Fruit fly (Drosophila melanogaster) whole organism, embryonic: ENCODE data around the gene CG14339.
A peak's percentile ranks its signal among the peaks of the same experiment; 100 is the strongest.

Source experiments
- Abd-B ChIP-seq: fragments of 200-800 bp; sonication (Bioruptor generic); optimal IDR thresholded peaks from 2 replicates; lab custom pipeline; 2018; ENCODE audit warnings: missing biosample characterization, mild to moderate bottlenecking, missing genetic modification characterization, moderate library complexity
- BEAF-32 ChIP-seq: fragments of 200-800 bp; sonication (Bioruptor generic); optimal IDR thresholded peaks from 3 replicates; lab custom pipeline; 2017; ENCODE audit warnings: missing biosample characterization, missing genetic modification characterization, mild to moderate bottlenecking, moderate library complexity, missing genetic modification reagents
- CG10321 ChIP-seq: fragments of 200-800 bp; sonication (Bioruptor generic); IDR thresholded peaks from 2 replicates; pipeline ENCODE4 v1.3.6; 2022; ENCODE audit warnings: missing biosample characterization, missing genetic modification characterization
- CG11456 ChIP-seq: fragments of 200-800 bp; sonication (Bioruptor generic); IDR thresholded peaks from 3 replicates; pipeline ENCODE4 v1.3.6; 2022; ENCODE audit warnings: missing biosample characterization, missing genetic modification characterization
- CG12219 ChIP-seq: fragments of 200-800 bp; sonication (Bioruptor generic); optimal IDR thresholded peaks from 3 replicates; lab custom pipeline; 2018; ENCODE audit warnings: missing biosample characterization, mild to moderate bottlenecking, missing genetic modification characterization
- CG12744 ChIP-seq: fragments of 200-800 bp; sonication (Bioruptor generic); optimal IDR thresholded peaks from 2 replicates; lab custom pipeline; 2016; ENCODE audit warnings: missing biosample characterization, missing genetic modification characterization
- CG17612 ChIP-seq: fragments of 200-800 bp; sonication (Bioruptor generic); IDR thresholded peaks from 2 replicates; pipeline ENCODE4 v1.3.6; 2022; ENCODE audit warnings: missing biosample characterization, missing genetic modification characterization
- CG18262 ChIP-seq: fragments of 200-800 bp; optimal IDR thresholded peaks from 3 replicates; lab custom pipeline; 2019; ENCODE audit warnings: missing biosample characterization, mild to moderate bottlenecking, missing genetic modification characterization, moderate library complexity
- CG1832 ChIP-seq: fragments of 200-800 bp; sonication (Bioruptor generic); optimal IDR thresholded peaks from 2 replicates; lab custom pipeline; 2017; ENCODE audit warnings: missing biosample characterization, mild to moderate bottlenecking, missing genetic modification characterization, inconsistent platforms
- CG2199 ChIP-seq: fragments of 200-800 bp; sonication (Bioruptor generic); IDR thresholded peaks from 3 replicates; pipeline ENCODE4 v1.3.6; 2022; ENCODE audit warnings: missing biosample characterization, missing genetic modification characterization
- CG30020 ChIP-seq: fragments of 200-800 bp; optimal IDR thresholded peaks from 2 replicates; lab custom pipeline; 2019; ENCODE audit warnings: missing biosample characterization, mild to moderate bottlenecking, missing genetic modification characterization, moderate library complexity
- CG31224 ChIP-seq: fragments of 200-800 bp; sonication (Bioruptor generic); IDR thresholded peaks from 2 replicates; pipeline ENCODE4 v1.3.6; 2022; ENCODE audit warnings: missing biosample characterization, missing genetic modification characterization
- CG31365 ChIP-seq: fragments of 200-800 bp; sonication (Bioruptor generic); optimal IDR thresholded peaks from 2 replicates; lab custom pipeline; 2018; ENCODE audit warnings: missing biosample characterization, mild to moderate bottlenecking, missing genetic modification characterization
- CG3163 ChIP-seq: fragments of 200-800 bp; sonication (Bioruptor generic); optimal IDR thresholded peaks from 3 replicates; lab custom pipeline; 2016; ENCODE audit warnings: missing biosample characterization, missing genetic modification characterization
- CG3847 ChIP-seq: fragments of 200-800 bp; sonication (Bioruptor generic); IDR thresholded peaks from 2 replicates; pipeline ENCODE4 v1.3.6; 2022; ENCODE audit warnings: missing biosample characterization, missing genetic modification characterization
- CG4854 ChIP-seq: fragments of 200-800 bp; sonication (Bioruptor generic); optimal IDR thresholded peaks from 2 replicates; lab custom pipeline; 2016; ENCODE audit warnings: missing biosample characterization, missing genetic modification characterization, inconsistent platforms
- CG6854 ChIP-seq: fragments of 200-800 bp; sonication (Bioruptor generic); optimal IDR thresholded peaks from 3 replicates; lab custom pipeline; 2017; ENCODE audit warnings: missing biosample characterization, mild to moderate bottlenecking, missing genetic modification characterization
- CG8290 ChIP-seq, 3 experiments: fragments of 200-800 bp; sonication (Bioruptor generic); optimal IDR thresholded peaks; 2 replicates each; lab custom pipeline; 2016 to 2019; ENCODE audit warnings: missing biosample characterization in 3 of 3, missing genetic modification characterization in 3 of 3, mild to moderate bottlenecking in 2 of 3, moderate library complexity in 1 of 3
- CTCF ChIP-seq: fragments of 200-800 bp; sonication (Bioruptor generic); optimal IDR thresholded peaks from 2 replicates; lab custom pipeline; 2017; ENCODE audit warnings: missing biosample characterization, mild to moderate bottlenecking, missing genetic modification characterization, moderate library complexity
- Dip2 ChIP-seq: fragments of 200-800 bp; sonication (Bioruptor generic); IDR thresholded peaks from 2 replicates; pipeline ENCODE4 v1.3.6; 2022; ENCODE audit warnings: missing biosample characterization, missing genetic modification characterization
- Dll ChIP-seq: fragments of 200-800 bp; sonication (Bioruptor generic); IDR thresholded peaks from 4 replicates; pipeline ENCODE4 v1.3.6; 2022; ENCODE audit warnings: missing biosample characterization, missing genetic modification characterization; ENCODE audit not compliant: partially characterized antibody
- Eip74EF ChIP-seq, 2 experiments: fragments of 200-800 bp in 1 of 2; fragments of >200 bp in 1 of 2; sonication (Bioruptor generic) in 1 of 2; optimal IDR thresholded peaks; 2 replicates each; lab custom pipeline; 2017 to 2019; ENCODE audit warnings: missing biosample characterization in 2 of 2, missing genetic modification characterization in 2 of 2, mild to moderate bottlenecking in 1 of 2, moderate library complexity in 1 of 2
- GATAe ChIP-seq: fragments of 200-800 bp; sonication (Bioruptor generic); conservative IDR thresholded peaks from 2 replicates; pipeline ENCODE4 v1.3.6; 2022; ENCODE audit warnings: missing biosample characterization, missing genetic modification characterization
- Hmx ChIP-seq: fragments of 200-800 bp; sonication (Bioruptor generic); optimal IDR thresholded peaks from 2 replicates; lab custom pipeline; 2016; ENCODE audit warnings: missing biosample characterization, missing genetic modification characterization
- MESR4 ChIP-seq: fragments of 200-800 bp; sonication (Bioruptor generic); optimal IDR thresholded peaks from 2 replicates; lab custom pipeline; 2018; ENCODE audit warnings: missing biosample characterization, mild to moderate bottlenecking, missing genetic modification characterization, moderate library complexity
- Myb ChIP-seq: fragments of 200-800 bp; sonication (Bioruptor generic); optimal IDR thresholded peaks from 2 replicates; lab custom pipeline; 2016; ENCODE audit warnings: missing biosample characterization, missing genetic modification characterization
- NC2β ChIP-seq: fragments of 200-800 bp; sonication (Bioruptor generic); optimal IDR thresholded peaks from 2 replicates; lab custom pipeline; 2016; ENCODE audit warnings: missing biosample characterization, missing genetic modification characterization
- NK7.1 ChIP-seq: fragments of 200-800 bp; sonication (Bioruptor generic); optimal IDR thresholded peaks from 3 replicates; lab custom pipeline; 2016; ENCODE audit warnings: missing biosample characterization, missing genetic modification characterization
- Neu2 ChIP-seq: fragments of 200-800 bp; sonication (Bioruptor generic); optimal IDR thresholded peaks from 3 replicates; lab custom pipeline; 2016; ENCODE audit warnings: missing biosample characterization, missing genetic modification characterization, borderline replicate concordance
- Nf-YB ChIP-seq: fragments of 200-800 bp; sonication (Bioruptor generic); optimal IDR thresholded peaks from 3 replicates; lab custom pipeline; 2019; ENCODE audit warnings: missing biosample characterization, mild to moderate bottlenecking, missing genetic modification characterization, moderate library complexity
- Oaz ChIP-seq: fragments of 200-800 bp; sonication (Bioruptor generic); IDR thresholded peaks from 2 replicates; pipeline ENCODE4 v1.3.6; 2022; ENCODE audit warnings: missing biosample characterization, missing genetic modification characterization
- Scr ChIP-seq: fragments of 200-800 bp; sonication (Bioruptor generic); IDR thresholded peaks from 2 replicates; pipeline ENCODE4 v1.3.6; 2022; ENCODE audit warnings: missing biosample characterization, missing genetic modification characterization; ENCODE audit not compliant: partially characterized antibody
- TFAM ChIP-seq: fragments of 200-800 bp; sonication (Bioruptor generic); optimal IDR thresholded peaks from 2 replicates; lab custom pipeline; 2017; ENCODE audit warnings: missing biosample characterization, missing genetic modification characterization, inconsistent platforms
- ac ChIP-seq: fragments of 200-800 bp; sonication (Bioruptor generic); optimal IDR thresholded peaks from 3 replicates; lab custom pipeline; 2017; ENCODE audit warnings: missing biosample characterization, mild to moderate bottlenecking, missing genetic modification characterization
- aop ChIP-seq: fragments of 200-800 bp; sonication (Bioruptor generic); IDR thresholded peaks from 2 replicates; pipeline ENCODE4 v1.3.6; 2022; ENCODE audit warnings: missing biosample characterization, missing genetic modification characterization
- bab2 ChIP-seq: fragments of 200-800 bp; sonication (Bioruptor generic); optimal IDR thresholded peaks from 2 replicates; lab custom pipeline; 2016; ENCODE audit warnings: missing biosample characterization, missing genetic modification characterization
- corto ChIP-seq: fragments of 200-800 bp; sonication (Bioruptor generic); optimal IDR thresholded peaks from 2 replicates; lab custom pipeline; 2016; ENCODE audit warnings: missing biosample characterization, mild to moderate bottlenecking, missing genetic modification characterization, moderate library complexity
- disco-r ChIP-seq: fragments of 200-800 bp; sonication (Bioruptor generic); optimal IDR thresholded peaks from 2 replicates; lab custom pipeline; 2016; ENCODE audit warnings: missing biosample characterization, missing genetic modification characterization
- dm ChIP-seq: fragments of 200-800 bp; sonication (Bioruptor generic); optimal IDR thresholded peaks from 3 replicates; lab custom pipeline; 2016; ENCODE audit warnings: missing biosample characterization, missing genetic modification characterization
- eyg ChIP-seq: fragments of 200-800 bp; sonication (Bioruptor generic); optimal IDR thresholded peaks from 3 replicates; lab custom pipeline; 2016; ENCODE audit warnings: missing biosample characterization, missing genetic modification characterization
- klu ChIP-seq: fragments of 200-800 bp; sonication (Bioruptor generic); IDR thresholded peaks from 2 replicates; pipeline ENCODE4 v1.3.6; 2022; ENCODE audit warnings: missing biosample characterization, missing genetic modification characterization
- onecut ChIP-seq: fragments of 200-800 bp; sonication (Bioruptor generic); IDR thresholded peaks from 2 replicates; pipeline ENCODE4 v1.3.6; 2022; ENCODE audit warnings: missing biosample characterization, missing genetic modification characterization
- prd ChIP-seq, 3 experiments: fragments of >200 bp in 2 of 3; fragments of 200-800 bp in 1 of 3; sonication (Bioruptor generic) in 1 of 3; optimal IDR thresholded peaks in 2 of 3; IDR thresholded peaks in 1 of 3; 2 replicates in 2 of 3; 3 replicates in 1 of 3; pipeline versions ENCODE4 v1.3.6 to Lab custom; 2017 to 2022; ENCODE audit warnings: missing biosample characterization in 1 of 3, missing genetic modification characterization in 1 of 3
- rib ChIP-seq: fragments of 200-800 bp; sonication (Bioruptor generic); IDR thresholded peaks from 2 replicates; pipeline ENCODE4 v1.3.6; 2022; ENCODE audit warnings: missing biosample characterization, missing genetic modification characterization
- sima ChIP-seq: fragments of 200-800 bp; sonication (Bioruptor generic); optimal IDR thresholded peaks from 2 replicates; lab custom pipeline; 2016; ENCODE audit warnings: missing biosample characterization, missing genetic modification characterization
- toy ChIP-seq: fragments of 200-800 bp; sonication (Bioruptor generic); IDR thresholded peaks from 2 replicates; pipeline ENCODE4 v1.3.6; 2022; ENCODE audit warnings: missing biosample characterization, missing genetic modification characterization
- unc-4 ChIP-seq: fragments of 200-800 bp; sonication (Bioruptor generic); IDR thresholded peaks from 2 replicates; pipeline ENCODE4 v1.3.6; 2022; ENCODE audit warnings: missing biosample characterization, missing genetic modification characterization; ENCODE audit not compliant: partially characterized antibody
- vnd ChIP-seq: fragments of 200-800 bp; sonication (Bioruptor generic); IDR thresholded peaks from 3 replicates; pipeline ENCODE4 v1.3.6; 2022; ENCODE audit warnings: missing biosample characterization, missing genetic modification characterization; ENCODE audit not compliant: partially characterized antibody
- zf30C ChIP-seq: fragments of 200-800 bp; sonication (Bioruptor generic); optimal IDR thresholded peaks from 3 replicates; lab custom pipeline; 2018; ENCODE audit warnings: missing biosample characterization, mild to moderate bottlenecking, missing genetic modification characterization
- zfh2 ChIP-seq: fragments of 200-800 bp; sonication (Bioruptor generic); optimal IDR thresholded peaks from 2 replicates; lab custom pipeline; 2016; ENCODE audit warnings: missing biosample characterization, missing genetic modification characterization

CG14339 gene

DNA sequence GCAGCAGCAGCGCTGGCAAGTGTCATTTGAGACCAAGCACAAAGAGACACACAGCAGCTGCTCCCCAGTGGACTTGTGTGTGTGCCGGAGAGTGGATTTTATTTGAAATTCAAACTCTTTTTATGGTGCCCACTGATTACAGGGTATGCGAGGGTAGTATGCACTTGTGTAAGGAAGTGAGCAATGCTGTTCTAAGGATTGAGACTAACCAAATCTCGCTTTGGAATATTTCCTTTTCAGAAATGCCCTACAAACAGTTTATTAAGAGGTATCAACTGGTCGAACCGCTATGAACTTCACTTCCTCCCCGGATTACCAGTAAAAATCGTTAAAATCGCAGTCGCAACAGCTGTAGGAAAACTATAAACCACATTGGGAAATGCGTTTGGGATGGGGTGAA, 32.6 kb upstream of the CG14339 start (continued):
- TF ChIP-seq bab2 (GFP tag; lab: Kevin White, UChicago) (peak; percentile 93), NK7.1 (peak; percentile 85), klu (GFP tag; lab: Robert Waterston, UW) (peak; percentile 75), CG17612 (peak; percentile 85), CG12219 (GFP tag; lab: Kevin White, UChicago) (peak; percentile 89), Eip74EF (GFP tag; optimal IDR thresholded peaks at IDR 0.05; lab: Kevin White, UChicago) (peak in 1 of 2 experiments; percentile 81), Myb (peak; percentile 66), toy (peak; percentile 65; the same call in 1 of the 2 replicates), eyg (GFP tag; lab: Kevin White, UChicago) (peak; percentile 84), aop (peak; percentile 84; the same call in 1 of the 2 replicates), CG12744 (GFP tag; lab: Kevin White, UChicago) (peak; percentile 74), CG11456 (GFP tag; lab: Robert Waterston, UW) (peak; percentile 92), prd (optimal IDR thresholded peaks at IDR 0.05; lab: Kevin White, UChicago) (no peak), prd (GFP tag; IDR thresholded peaks at IDR 0.05; lab: Robert Waterston, UW) (peak; percentile 98), Neu2 (GFP tag; lab: Kevin White, UChicago) (peak; percentile 75), MESR4 (GFP tag; lab: Kevin White, UChicago) (peak; percentile 48), vnd (GFP tag; lab: Robert Waterston, UW) (no peak), rib (GFP tag; lab: Robert Waterston, UW) (no peak), CTCF (GFP tag; lab: Kevin White, UChicago) (peak; percentile 42), CG6854 (GFP tag; lab: Kevin White, UChicago) (peak; percentile 23), Oaz (GFP tag; lab: Robert Waterston, UW) (peak; percentile 81), CG3847 (GFP tag; lab: Robert Waterston, UW) (peak; percentile 81), CG10321 (GFP tag; lab: Robert Waterston, UW) (peak; percentile 62; the same call in 1 of the 2 replicates), dm (GFP tag; lab: Kevin White, UChicago) (peak; percentile 81), zf30C (GFP tag; lab: Kevin White, UChicago) (no peak), Abd-B (GFP tag; lab: Kevin White, UChicago) (peak; percentile 96), CG31365 (peak; percentile 56), CG18262 (tag; lab: Kevin White, UChicago) (peak; percentile 92), sima (peak; percentile 54), GATAe (GFP tag; lab: Robert Waterston, UW) (0 out of 2 replicates have a peak, but pooled peaks have one; percentile 30), ac (GFP tag; lab: Kevin White, UChicago) (peak; percentile 89), BEAF-32 (GFP tag; lab: Kevin White, UChicago) (no peak), CG8290 (GFP tag; optimal IDR thresholded peaks at IDR 0.05; lab: Kevin White, UChicago) (peak; percentile 92), CG8290 (tag; optimal IDR thresholded peaks at IDR 0.05; lab: Kevin White, UChicago) (peak in 1 of 2 experiments; percentile 96), disco-r (GFP tag; lab: Kevin White, UChicago) (peak; percentile 84), corto (no peak), CG1832 (GFP tag; lab: Kevin White, UChicago) (no peak), Hmx (no peak), Scr (no peak), Dll (GFP tag; lab: Robert Waterston, UW) (no peak), CG3163 (GFP tag; lab: Kevin White, UChicago) (peak; percentile 79), zfh2 (GFP tag; lab: Kevin White, UChicago) (peak; percentile 40), CG31224 (GFP tag; lab: Robert Waterston, UW) (peak; percentile 70), NC2β (peak; percentile 96), CG2199 (GFP tag; lab: Robert Waterston, UW) (peak; percentile 96), Nf-YB (GFP tag; lab: Kevin White, UChicago) (peak; percentile 67), Dip2 (GFP tag; lab: Robert Waterston, UW) (no peak), TFAM (GFP tag; lab: Kevin White, UChicago) (no peak), CG30020 (tag; lab: Kevin White, UChicago) (peak; percentile 54), onecut (GFP tag; lab: Robert Waterston, UW) (peak; percentile 91), unc-4 (GFP tag; lab: Robert Waterston, UW) (no peak), CG4854 (GFP tag; lab: Kevin White, UChicago) (peak; percentile 80)
